Fruit fly (Drosophila melanogaster): ENCODE measurements around the gene gnu.

The gnu gene

DNA sequence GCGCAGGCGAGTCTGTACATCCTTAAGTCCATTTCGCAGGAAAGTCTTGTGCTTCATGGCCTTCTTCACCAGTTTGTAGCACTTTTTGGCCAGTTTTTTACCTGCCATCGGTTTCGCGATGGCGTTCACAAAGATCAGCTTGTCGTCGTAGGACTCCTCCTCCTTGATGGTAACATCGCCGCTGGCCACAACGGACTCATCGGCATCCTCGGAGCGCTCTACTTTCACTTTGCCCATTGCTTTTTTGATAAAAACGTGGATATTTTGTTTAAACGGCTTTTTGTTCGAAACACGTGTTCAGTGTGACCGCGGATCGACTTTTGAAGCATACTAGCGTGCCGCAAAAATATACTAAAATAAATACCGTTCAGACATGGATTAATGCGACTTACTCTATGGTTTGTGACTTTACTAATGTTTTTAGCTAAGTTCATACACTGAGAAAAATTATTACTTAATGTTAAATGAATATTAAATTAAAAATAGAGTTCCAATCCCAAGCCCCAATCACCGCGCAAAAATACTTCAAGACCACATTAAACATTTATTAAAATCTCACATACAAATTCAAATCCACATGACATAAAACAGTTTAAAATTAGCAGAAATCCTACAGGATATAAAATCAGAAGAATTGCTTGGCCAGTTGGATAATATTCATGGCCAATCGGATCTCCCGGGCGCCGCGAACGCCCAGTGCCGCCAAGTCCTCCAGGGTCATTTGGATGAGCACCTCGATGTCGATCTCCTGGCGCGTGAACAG is 1.1 kb downstream of the gnu start, which contains the start of gene NHP2 (continued):
- peak; percentile 36 for TF ChIP-seq CG31365 (tag; optimal IDR thresholded peaks at IDR 0.05)
- TF ChIP-seq Myb (GFP tag; optimal IDR thresholded peaks at IDR 0.05), result peak; percentile 73
- TF ChIP-seq hb (GFP tag; IDR thresholded peaks at IDR 0.05; ENCODE audit: partially characterized antibody), result no peak
- TF ChIP-seq nmo (GFP tag; optimal IDR thresholded peaks at IDR 0.05), result peak; percentile 85
- peak; percentile 48 to 69 for TF ChIP-seq chif (GFP tag; optimal IDR thresholded peaks at IDR 0.05)
- TF ChIP-seq CG9727 (GFP tag; optimal IDR thresholded peaks at IDR 0.05), result peak; percentile 87
- peak; percentile 41 for TF ChIP-seq CG10565 (GFP tag; optimal IDR thresholded peaks at IDR 0.05)
- TF ChIP-seq CG3838 (GFP tag; optimal IDR thresholded peaks at IDR 0.05), result peak; percentile 64
- TF ChIP-seq Pdp1 (GFP tag; optimal IDR thresholded peaks at IDR 0.05), result peak in 1 of 2 experiments; percentile 65
- no peak for TF ChIP-seq da (GFP tag; optimal IDR thresholded peaks at IDR 0.05)
- TF ChIP-seq br (optimal IDR thresholded peaks at IDR 0.05), result no peak
- peak; percentile 84 for TF ChIP-seq CG17328 (GFP tag; IDR thresholded peaks at IDR 0.05)
- no peak; the same call in 1 of the 3 replicates for TF ChIP-seq ken (GFP tag; IDR thresholded peaks at IDR 0.05)
- TF ChIP-seq CG13624 (GFP tag; optimal IDR thresholded peaks at IDR 0.05), result peak; percentile 49
- no peak for TF ChIP-seq CG9876 (GFP tag; optimal IDR thresholded peaks at IDR 0.05)
- TF ChIP-seq oc (tag; optimal IDR thresholded peaks at IDR 0.05), result no peak
- TF ChIP-seq org-1 (GFP tag; optimal IDR thresholded peaks at IDR 0.05), result peak; percentile 52
- TF ChIP-seq wek (GFP tag; optimal IDR thresholded peaks at IDR 0.05), result peak; percentile 72
- TF ChIP-seq Ravus (GFP tag; IDR thresholded peaks at IDR 0.05), result peak; percentile 29
- peak; percentile 70 for TF ChIP-seq BtbVII (GFP tag; optimal IDR thresholded peaks at IDR 0.05)
- no peak for TF ChIP-seq Opbp (GFP tag; IDR thresholded peaks at IDR 0.05; ENCODE audit: partially characterized antibody)
- peak; percentile 88 for TF ChIP-seq unpg (GFP tag; optimal IDR thresholded peaks at IDR 0.05)
- peak; percentile 88 for TF ChIP-seq CG18599 (GFP tag; optimal IDR thresholded peaks at IDR 0.05)
- TF ChIP-seq CG1603 (tag; optimal IDR thresholded peaks at IDR 0.05), result no peak
- TF ChIP-seq CG5180 (GFP tag; optimal IDR thresholded peaks at IDR 0.05), result no peak
- peak; percentile 79 for TF ChIP-seq CG6813 (GFP tag; optimal IDR thresholded peaks at IDR 0.05)
- no peak for TF ChIP-seq CG1529 (GFP tag; optimal IDR thresholded peaks at IDR 0.05)
- TF ChIP-seq bigmax (GFP tag; optimal IDR thresholded peaks at IDR 0.05), result no peak
- no peak; the same call in 1 of the 3 replicates for TF ChIP-seq H15 (GFP tag; IDR thresholded peaks at IDR 0.05)
- TF ChIP-seq CG10654 (GFP tag; optimal IDR thresholded peaks at IDR 0.05), result peak; percentile 77
- no peak for TF ChIP-seq CG4404 (GFP tag; IDR thresholded peaks at IDR 0.05)
- TF ChIP-seq NC2α (GFP tag; optimal IDR thresholded peaks at IDR 0.05), result peak; percentile 36
- no peak for TF ChIP-seq ro (GFP tag; IDR thresholded peaks at IDR 0.05)
- no peak for TF ChIP-seq grn (GFP tag; optimal IDR thresholded peaks at IDR 0.05)
- peak; percentile 52 for TF ChIP-seq trh (GFP tag; optimal IDR thresholded peaks at IDR 0.05)
- peak; percentile 56 for TF ChIP-seq Mad (GFP tag; optimal IDR thresholded peaks at IDR 0.05)
- TF ChIP-seq dmrt99B (tag; optimal IDR thresholded peaks at IDR 0.05), result no peak
- TF ChIP-seq CG31388 (GFP tag; optimal IDR thresholded peaks at IDR 0.05), result peak; percentile 16
- no peak for TF ChIP-seq mld (GFP tag; IDR thresholded peaks at IDR 0.05; ENCODE audit: partially characterized antibody)
- peak; percentile 87 for TF ChIP-seq phol (tag; optimal IDR thresholded peaks at IDR 0.05)
- TF ChIP-seq Awh (GFP tag; IDR thresholded peaks at IDR 0.05), result peak; percentile 76
- TF ChIP-seq lov (optimal IDR thresholded peaks at IDR 0.05), result no peak
- peak; percentile 84 for TF ChIP-seq lov (GFP tag; IDR thresholded peaks at IDR 0.05)
- TF ChIP-seq Vsx1 (GFP tag; optimal IDR thresholded peaks at IDR 0.05), result peak; percentile 78
- TF ChIP-seq CG33557 (GFP tag; optimal IDR thresholded peaks at IDR 0.05), result peak; percentile 49
- TF ChIP-seq CG7372 (GFP tag; IDR thresholded peaks at IDR 0.05), result peak; percentile 76
- TF ChIP-seq CG13894 (tag; optimal IDR thresholded peaks at IDR 0.05), result no peak
- TF ChIP-seq slou (GFP tag; optimal IDR thresholded peaks at IDR 0.05), result peak; percentile 66
- TF ChIP-seq HHEX (GFP tag; optimal IDR thresholded peaks at IDR 0.05), result peak; percentile 85

Data from whole organism, embryonic.